Fruit fly (Drosophila melanogaster) whole organism, embryonic: ENCODE measurements around the gene CCAP-R.

Experiments used
- B-H1 ChIP-seq: fragments of 200-800 bp; sonication (Bioruptor generic); IDR thresholded peaks from 3 replicates; pipeline ENCODE4 v1.3.6; 2022; ENCODE audit warnings: missing biosample characterization, missing genetic modification characterization
- Blimp-1 ChIP-seq: fragments of 200-800 bp; sonication (Bioruptor generic); optimal IDR thresholded peaks from 3 replicates; lab custom pipeline; 2018; ENCODE audit warnings: missing biosample characterization, missing genetic modification characterization, mild to moderate bottlenecking, moderate library complexity, missing genetic modification reagents
- BtbVII ChIP-seq: fragments of 200-800 bp; sonication (Bioruptor generic); optimal IDR thresholded peaks from 3 replicates; lab custom pipeline; 2017; ENCODE audit warnings: missing biosample characterization, mild to moderate bottlenecking, missing genetic modification characterization
- CG10565 ChIP-seq: fragments of 200-800 bp; sonication (Bioruptor generic); optimal IDR thresholded peaks from 3 replicates; lab custom pipeline; 2016; ENCODE audit warnings: missing biosample characterization, mild to moderate bottlenecking, missing genetic modification characterization
- CG11723 ChIP-seq: fragments of 200-800 bp; sonication (Bioruptor generic); optimal IDR thresholded peaks from 2 replicates; lab custom pipeline; 2017; ENCODE audit warnings: missing biosample characterization, mild to moderate bottlenecking, missing genetic modification characterization
- CG12769 ChIP-seq: fragments of 200-800 bp; sonication (Bioruptor generic); optimal IDR thresholded peaks from 2 replicates; lab custom pipeline; 2019; ENCODE audit warnings: missing biosample characterization, mild to moderate bottlenecking, missing genetic modification characterization, moderate library complexity
- CG14050 ChIP-seq: fragments of 200-800 bp; sonication (Bioruptor generic); IDR thresholded peaks from 3 replicates; pipeline ENCODE4 v1.3.6; 2022; ENCODE audit warnings: missing biosample characterization, missing genetic modification characterization
- CG15479 ChIP-seq: fragments of 200-800 bp; sonication (Bioruptor generic); optimal IDR thresholded peaks from 3 replicates; lab custom pipeline; 2019; ENCODE audit warnings: missing biosample characterization, mild to moderate bottlenecking, missing genetic modification characterization, moderate library complexity
- CG1792 ChIP-seq: fragments of 200-800 bp; sonication (Bioruptor generic); optimal IDR thresholded peaks from 2 replicates; lab custom pipeline; 2016; ENCODE audit warnings: missing biosample characterization, missing genetic modification characterization
- CG2199 ChIP-seq: fragments of 200-800 bp; sonication (Bioruptor generic); IDR thresholded peaks from 3 replicates; pipeline ENCODE4 v1.3.6; 2022; ENCODE audit warnings: missing biosample characterization, missing genetic modification characterization
- CG3163 ChIP-seq: fragments of 200-800 bp; sonication (Bioruptor generic); optimal IDR thresholded peaks from 3 replicates; lab custom pipeline; 2016; ENCODE audit warnings: missing biosample characterization, missing genetic modification characterization
- CG42726 ChIP-seq: fragments of 200-800 bp; sonication (Bioruptor generic); IDR thresholded peaks from 2 replicates; pipeline ENCODE4 v1.3.6; 2022; ENCODE audit warnings: missing biosample characterization, missing genetic modification characterization; ENCODE audit not compliant: partially characterized antibody
- CG4328 ChIP-seq: fragments of 200-800 bp; sonication (Bioruptor generic); optimal IDR thresholded peaks from 3 replicates; lab custom pipeline; 2017; ENCODE audit warnings: missing biosample characterization, missing genetic modification reagents, missing genetic modification characterization
- CG43689 ChIP-seq: fragments of 200-800 bp; sonication (Bioruptor generic); IDR thresholded peaks from 2 replicates; pipeline ENCODE4 v1.3.6; 2022; ENCODE audit warnings: missing biosample characterization, missing genetic modification characterization
- CG4730 ChIP-seq: fragments of 200-800 bp; sonication (Bioruptor generic); IDR thresholded peaks from 2 replicates; pipeline ENCODE4 v1.3.6; 2022; ENCODE audit warnings: missing biosample characterization, missing genetic modification characterization
- CG4820 ChIP-seq: fragments of 200-800 bp; sonication (Bioruptor generic); optimal IDR thresholded peaks from 3 replicates; lab custom pipeline; 2016; ENCODE audit warnings: missing biosample characterization, missing genetic modification characterization
- CG5180 ChIP-seq: fragments of 200-800 bp; sonication (Bioruptor generic); optimal IDR thresholded peaks from 3 replicates; lab custom pipeline; 2017; ENCODE audit warnings: missing biosample characterization, missing genetic modification characterization, mild to moderate bottlenecking, moderate library complexity, missing genetic modification reagents
- CG6854 ChIP-seq: fragments of 200-800 bp; sonication (Bioruptor generic); optimal IDR thresholded peaks from 3 replicates; lab custom pipeline; 2017; ENCODE audit warnings: missing biosample characterization, mild to moderate bottlenecking, missing genetic modification characterization
- CG7357 ChIP-seq: fragments of 200-800 bp; sonication (Bioruptor generic); IDR thresholded peaks from 3 replicates; pipeline ENCODE4 v1.3.6; 2022; ENCODE audit warnings: missing biosample characterization, missing genetic modification characterization
- CG7556 ChIP-seq: fragments of 200-800 bp; sonication (Bioruptor generic); optimal IDR thresholded peaks from 2 replicates; lab custom pipeline; 2017; ENCODE audit warnings: missing biosample characterization, mild to moderate bottlenecking, missing genetic modification characterization
- CG7928 ChIP-seq: fragments of 200-800 bp; sonication (Bioruptor generic); optimal IDR thresholded peaks from 2 replicates; lab custom pipeline; 2017; ENCODE audit warnings: missing biosample characterization, mild to moderate bottlenecking, missing genetic modification characterization
- CG8281 ChIP-seq: fragments of 200-800 bp; sonication (Bioruptor generic); optimal IDR thresholded peaks from 2 replicates; lab custom pipeline; 2018; ENCODE audit warnings: missing biosample characterization, mild to moderate bottlenecking, missing genetic modification characterization, moderate library complexity
- CG9215 ChIP-seq: fragments of 200-800 bp; sonication (Bioruptor generic); IDR thresholded peaks from 2 replicates; pipeline ENCODE4 v1.3.6; 2022; ENCODE audit warnings: missing biosample characterization, missing genetic modification characterization
- Dip2 ChIP-seq: fragments of 200-800 bp; sonication (Bioruptor generic); IDR thresholded peaks from 2 replicates; pipeline ENCODE4 v1.3.6; 2022; ENCODE audit warnings: missing biosample characterization, missing genetic modification characterization
- Dll ChIP-seq: fragments of 200-800 bp; sonication (Bioruptor generic); IDR thresholded peaks from 4 replicates; pipeline ENCODE4 v1.3.6; 2022; ENCODE audit warnings: missing biosample characterization, missing genetic modification characterization; ENCODE audit not compliant: partially characterized antibody
- Elba2 ChIP-seq: fragments of 200-800 bp; sonication (Bioruptor generic); optimal IDR thresholded peaks from 3 replicates; lab custom pipeline; 2016; ENCODE audit warnings: missing biosample characterization, missing genetic modification characterization
- Fer3 ChIP-seq: fragments of 200-800 bp; sonication (Bioruptor generic); optimal IDR thresholded peaks from 2 replicates; lab custom pipeline; 2018; ENCODE audit warnings: missing biosample characterization, mild to moderate bottlenecking, missing genetic modification characterization, moderate library complexity
- Jarid2 ChIP-seq: fragments of 200-800 bp; sonication (Bioruptor generic); optimal IDR thresholded peaks from 3 replicates; lab custom pipeline; 2017; ENCODE audit warnings: mild to moderate bottlenecking, missing biosample characterization, missing genetic modification reagents, missing genetic modification characterization
- Meics ChIP-seq: fragments of 200-800 bp; sonication (Bioruptor generic); optimal IDR thresholded peaks from 2 replicates; lab custom pipeline; 2017; ENCODE audit warnings: missing biosample characterization, mild to moderate bottlenecking, missing genetic modification characterization
- Neu2 ChIP-seq: fragments of 200-800 bp; sonication (Bioruptor generic); optimal IDR thresholded peaks from 3 replicates; lab custom pipeline; 2016; ENCODE audit warnings: missing biosample characterization, missing genetic modification characterization, borderline replicate concordance
- NfI ChIP-seq: fragments of 200-800 bp; sonication (Bioruptor generic); optimal IDR thresholded peaks from 3 replicates; lab custom pipeline; 2018; ENCODE audit warnings: missing biosample characterization, mild to moderate bottlenecking, missing genetic modification characterization, moderate library complexity
- Ravus ChIP-seq: fragments of 200-800 bp; sonication (Bioruptor generic); IDR thresholded peaks from 2 replicates; pipeline ENCODE4 v1.3.6; 2022; ENCODE audit warnings: missing biosample characterization, missing genetic modification characterization
- Scr ChIP-seq: fragments of 200-800 bp; sonication (Bioruptor generic); IDR thresholded peaks from 2 replicates; pipeline ENCODE4 v1.3.6; 2022; ENCODE audit warnings: missing biosample characterization, missing genetic modification characterization; ENCODE audit not compliant: partially characterized antibody
- Trl ChIP-seq, 3 experiments: fragments of >200 bp in 2 of 3; fragments of 200-800 bp in 1 of 3; sonication (Bioruptor generic) in 1 of 3; optimal IDR thresholded peaks; 2 replicates in 1 of 3; 3 replicates in 2 of 3; lab custom pipeline; 2016 to 2017; ENCODE audit warnings: missing biosample characterization in 1 of 3, missing genetic modification characterization in 1 of 3
- aop ChIP-seq: fragments of 200-800 bp; sonication (Bioruptor generic); IDR thresholded peaks from 2 replicates; pipeline ENCODE4 v1.3.6; 2022; ENCODE audit warnings: missing biosample characterization, missing genetic modification characterization
- corto ChIP-seq: fragments of 200-800 bp; sonication (Bioruptor generic); optimal IDR thresholded peaks from 2 replicates; lab custom pipeline; 2016; ENCODE audit warnings: missing biosample characterization, mild to moderate bottlenecking, missing genetic modification characterization, moderate library complexity
- gce ChIP-seq: fragments of 200-800 bp; sonication (Bioruptor generic); IDR thresholded peaks from 3 replicates; pipeline ENCODE4 v1.3.6; 2022; ENCODE audit warnings: missing biosample characterization, missing genetic modification characterization
- gsb-n ChIP-seq: fragments of 200-800 bp; sonication (Bioruptor generic); optimal IDR thresholded peaks from 3 replicates; lab custom pipeline; 2018; ENCODE audit warnings: missing biosample characterization, mild to moderate bottlenecking, missing genetic modification characterization
- klu ChIP-seq: fragments of 200-800 bp; sonication (Bioruptor generic); IDR thresholded peaks from 2 replicates; pipeline ENCODE4 v1.3.6; 2022; ENCODE audit warnings: missing biosample characterization, missing genetic modification characterization
- lmd ChIP-seq: fragments of 200-800 bp; sonication (Bioruptor generic); IDR thresholded peaks from 2 replicates; pipeline ENCODE4 v1.3.6; 2022; ENCODE audit warnings: missing biosample characterization, missing genetic modification characterization
- lola ChIP-seq, 3 experiments: fragments of >200 bp in 2 of 3; fragments of 200-800 bp in 1 of 3; sonication (Bioruptor generic) in 1 of 3; optimal IDR thresholded peaks; 2 replicates each; lab custom pipeline; 2017 to 2019; ENCODE audit warnings: missing biosample characterization in 3 of 3, missing genetic modification characterization in 3 of 3, mild to moderate bottlenecking in 1 of 3, moderate library complexity in 1 of 3
- mld ChIP-seq: fragments of 200-800 bp; sonication (Bioruptor generic); IDR thresholded peaks from 3 replicates; pipeline ENCODE4 v1.3.6; 2022; ENCODE audit warnings: missing biosample characterization, missing genetic modification characterization; ENCODE audit not compliant: partially characterized antibody
- nerfin-2 ChIP-seq: fragments of 200-800 bp; sonication (Bioruptor generic); IDR thresholded peaks from 2 replicates; pipeline ENCODE4 v1.3.6; 2022; ENCODE audit warnings: missing biosample characterization, missing genetic modification characterization; ENCODE audit not compliant: partially characterized antibody
- pan ChIP-seq, 4 experiments: fragments of >200 bp in 3 of 4; fragments of 200-800 bp in 1 of 4; sonication (Bioruptor generic) in 1 of 4; optimal IDR thresholded peaks in 3 of 4; IDR thresholded peaks in 1 of 4; 2 replicates each; pipeline versions ENCODE4 v1.3.6 to Lab custom; 2017 to 2022; ENCODE audit warnings: missing biosample characterization in 2 of 4, missing genetic modification characterization in 2 of 4, mixed read lengths in 1 of 4
- run ChIP-seq: fragments of 200-800 bp; sonication (Bioruptor generic); optimal IDR thresholded peaks from 3 replicates; lab custom pipeline; 2018; ENCODE audit warnings: missing biosample characterization, mild to moderate bottlenecking, missing genetic modification characterization
- sens ChIP-seq: fragments of 200-800 bp; sonication (Bioruptor generic); peaks from one replicate; lab custom pipeline; 2016; ENCODE audit warnings: missing biosample characterization, missing genetic modification characterization
- wor ChIP-seq: fragments of 200-800 bp; sonication (Bioruptor generic); IDR thresholded peaks from 2 replicates; pipeline ENCODE4 v1.3.6; 2022; ENCODE audit warnings: missing biosample characterization, missing genetic modification characterization
- zen2 ChIP-seq: fragments of 200-800 bp; sonication (Bioruptor generic); IDR thresholded peaks from 3 replicates; pipeline ENCODE4 v1.3.6; 2022; ENCODE audit warnings: missing biosample characterization, missing genetic modification characterization; ENCODE audit not compliant: partially characterized antibody

The CCAP-R gene

DNA sequence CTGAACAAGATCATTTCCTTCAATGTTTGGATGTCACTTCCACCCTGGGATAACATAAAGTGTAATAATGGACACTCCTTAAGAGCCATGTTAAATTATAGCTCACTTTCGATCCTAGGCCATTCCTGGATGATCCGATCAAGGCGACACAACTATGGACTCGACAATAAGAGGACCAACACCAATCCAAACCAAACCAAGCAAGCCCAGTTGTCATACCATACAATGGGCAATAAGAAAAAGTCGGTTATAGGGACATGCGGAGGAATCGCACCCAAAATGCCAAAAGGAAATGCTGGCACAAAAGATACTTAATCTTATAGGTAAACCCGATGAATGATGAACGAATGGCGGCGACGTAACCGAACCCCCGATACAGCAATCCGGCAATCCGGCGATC is 46.0 kb upstream of the CCAP-R start:
- TF ChIP-seq corto, result peak; percentile 34
- no peak for TF ChIP-seq CG43689
- no peak for TF ChIP-seq pan (optimal IDR thresholded peaks at IDR 0.05; lab: Kevin White, UChicago)
- TF ChIP-seq pan (GFP tag; optimal IDR thresholded peaks at IDR 0.05 in 1 of 2, IDR thresholded peaks at IDR 0.05 in 1 of 2), result no peak
- 0 out of 4 replicates have a peak, but pooled peaks have one; percentile 14 for TF ChIP-seq Dll (GFP tag; lab: Robert Waterston, UW)
- TF ChIP-seq aop (GFP tag; lab: Robert Waterston, UW), result no peak
- no peak for TF ChIP-seq CG1792
- no peak for TF ChIP-seq Fer3 (tag; lab: Kevin White, UChicago)
- no peak for TF ChIP-seq Neu2 (GFP tag; lab: Kevin White, UChicago)
- TF ChIP-seq CG2199 (GFP tag; lab: Robert Waterston, UW), result 0 out of 3 replicates have a peak, but pooled peaks have one; percentile 43
- no peak for TF ChIP-seq CG9215 (GFP tag; lab: Robert Waterston, UW)
- TF ChIP-seq Elba2 (GFP tag; lab: Kevin White, UChicago), result peak; percentile 91
- no peak for TF ChIP-seq Ravus
- TF ChIP-seq B-H1, result no peak
- TF ChIP-seq wor (GFP tag; lab: Robert Waterston, UW), result no peak
- no peak for TF ChIP-seq lmd
- no peak for TF ChIP-seq CG42726 (GFP tag; lab: Robert Waterston, UW)
- TF ChIP-seq gsb-n (tag; lab: Kevin White, UChicago), result no peak
- TF ChIP-seq CG6854 (GFP tag; lab: Kevin White, UChicago), result no peak
- no peak for TF ChIP-seq Jarid2 (GFP tag; lab: Kevin White, UChicago)
- TF ChIP-seq run (tag; lab: Kevin White, UChicago), result no peak
- TF ChIP-seq nerfin-2 (GFP tag; lab: Robert Waterston, UW), result no peak
- TF ChIP-seq NfI (GFP tag; lab: Kevin White, UChicago), result no peak
- no peak for TF ChIP-seq mld (GFP tag; lab: Robert Waterston, UW)
- TF ChIP-seq CG4730 (GFP tag; lab: Robert Waterston, UW), result no peak
- no peak for TF ChIP-seq CG10565
- no peak for TF ChIP-seq Trl (optimal IDR thresholded peaks at IDR 0.05; lab: Kevin White, UChicago)
- TF ChIP-seq Trl (GFP tag; optimal IDR thresholded peaks at IDR 0.05; lab: Kevin White, UChicago), result no peak
- no peak for TF ChIP-seq gce (GFP tag; lab: Robert Waterston, UW)
- no peak for TF ChIP-seq CG7357 (GFP tag; lab: Robert Waterston, UW)
- no peak for TF ChIP-seq Dip2
- no peak for TF ChIP-seq CG3163 (GFP tag; lab: Kevin White, UChicago)
- TF ChIP-seq sens (GFP tag; lab: Kevin White, UChicago), result peak; percentile 83
- no peak for TF ChIP-seq CG12769 (tag; lab: Kevin White, UChicago)
- no peak for TF ChIP-seq CG4328 (GFP tag; lab: Kevin White, UChicago)
- TF ChIP-seq CG14050, result no peak
- no peak for TF ChIP-seq klu
- no peak for TF ChIP-seq BtbVII (GFP tag; lab: Kevin White, UChicago)
- TF ChIP-seq CG7928 (GFP tag; lab: Kevin White, UChicago), result no peak
- no peak for TF ChIP-seq CG11723 (GFP tag; lab: Kevin White, UChicago)

DNA sequence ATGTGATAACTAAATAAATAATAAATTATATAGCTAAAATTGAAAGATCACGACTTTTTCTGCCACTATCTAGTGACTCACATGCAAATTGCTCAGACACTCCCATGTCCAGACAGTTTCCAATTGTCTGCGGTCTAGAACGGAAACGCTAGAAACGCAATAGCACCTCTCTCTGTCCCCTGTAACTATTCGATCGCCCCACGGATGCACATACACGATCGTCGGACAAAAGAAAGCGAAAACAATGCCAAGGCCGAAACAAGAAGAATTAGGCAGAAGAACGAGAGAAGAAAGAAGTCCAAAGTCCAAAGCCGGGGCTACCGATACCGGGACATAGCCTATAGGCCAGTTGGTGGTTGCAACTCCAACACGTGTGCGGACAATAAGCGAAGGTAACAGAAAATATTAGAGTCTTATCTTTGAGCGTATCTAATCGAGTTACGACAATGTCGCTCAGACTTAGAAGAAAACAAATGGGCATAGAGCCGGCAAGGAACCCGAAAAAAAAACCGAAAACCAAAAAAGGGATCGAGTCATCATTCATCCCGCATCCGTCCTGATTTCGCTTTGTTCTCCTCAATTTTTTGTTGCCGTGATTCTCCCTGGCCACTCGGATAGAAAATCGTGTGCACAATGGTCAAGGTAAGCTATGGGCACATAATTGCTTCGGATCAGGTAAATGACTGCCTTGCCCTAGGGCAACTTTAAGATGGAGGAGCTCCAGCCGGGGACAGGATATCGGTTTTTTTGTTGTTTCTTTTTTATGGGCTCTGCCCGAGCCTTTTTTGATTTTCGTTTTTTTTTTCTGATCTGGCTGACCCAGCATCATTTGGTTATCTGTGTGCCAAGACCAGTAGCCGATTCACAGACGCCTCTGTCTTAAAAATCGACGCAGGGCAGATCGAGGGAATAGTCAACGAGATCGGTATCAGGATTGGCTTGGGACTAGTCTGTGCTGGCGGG is 44.9 kb upstream of the CCAP-R start:
- TF ChIP-seq CG8281 (no peak), B-H1 (no peak), zen2 (GFP tag; lab: Robert Waterston, UW) (no peak), lola (GFP tag; optimal IDR thresholded peaks at IDR 0.05; lab: Kevin White, UChicago) (no peak), CG15479 (peak; percentile 13), CG4820 (GFP tag; lab: Kevin White, UChicago) (no peak), CG5180 (GFP tag; lab: Kevin White, UChicago) (peak; percentile 79), Meics (no peak), CG7556 (GFP tag; lab: Kevin White, UChicago) (no peak), Scr (GFP tag; lab: Robert Waterston, UW) (no peak), Blimp-1 (GFP tag; lab: Kevin White, UChicago) (peak; percentile 98)
